Fruit fly (Drosophila melanogaster): ENCODE data around the gene CG33128.
A peak's percentile ranks its signal among the peaks of the same experiment; 100 is the strongest.

CG33128 gene

DNA sequence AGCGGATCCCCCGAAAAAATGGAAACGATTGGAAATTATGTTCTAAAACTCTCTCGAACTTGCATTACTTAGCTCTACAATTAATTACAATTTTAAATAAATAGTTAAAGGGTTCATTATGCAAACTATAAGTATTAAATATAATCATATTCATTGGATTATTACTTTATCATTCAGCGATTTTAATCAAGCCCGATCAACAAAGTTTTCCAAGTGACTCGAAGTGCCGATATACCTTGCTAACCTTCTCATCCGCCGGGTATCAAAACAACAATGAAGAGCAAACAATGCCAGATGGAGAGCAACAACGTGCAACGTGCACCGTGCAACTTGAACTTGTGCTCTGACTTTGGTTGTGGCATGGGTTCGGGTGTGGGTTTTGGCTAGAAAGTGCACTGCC, 37.6 kb upstream of the CG33128 start (continued):
- TF ChIP-seq sqz (GFP tag; optimal IDR thresholded peaks at IDR 0.05) = peak; percentile 15
- TF ChIP-seq sens (GFP tag) = peak; percentile 87
- peak; percentile 31 for TF ChIP-seq CG13424 (tag; optimal IDR thresholded peaks at IDR 0.05)
- peak; percentile 33 for TF ChIP-seq PHDP (tag; optimal IDR thresholded peaks at IDR 0.05)
- TF ChIP-seq CG17612 (GFP tag; IDR thresholded peaks at IDR 0.05) = no peak
- TF ChIP-seq tap (tag; optimal IDR thresholded peaks at IDR 0.05) = peak; percentile 60
- TF ChIP-seq CG17829 (tag; optimal IDR thresholded peaks at IDR 0.05) = peak; percentile 85
- TF ChIP-seq CG6654 (GFP tag; optimal IDR thresholded peaks at IDR 0.05) = peak; percentile 21
- TF ChIP-seq CG11695 (GFP tag; IDR thresholded peaks at IDR 0.05) = peak; percentile 55; the same call in 1 of the 3 replicates
- peak; percentile 25 for TF ChIP-seq Six4 (GFP tag; optimal IDR thresholded peaks at IDR 0.05)
- TF ChIP-seq sim (GFP tag; IDR thresholded peaks at IDR 0.05) = peak; percentile 44; the same call in 1 of the 2 replicates
- no peak for TF ChIP-seq CG14965 (GFP tag; optimal IDR thresholded peaks at IDR 0.05; ENCODE audit: borderline replicate concordance)
- peak; percentile 65 for TF ChIP-seq CG11504 (tag; optimal IDR thresholded peaks at IDR 0.05)
- TF ChIP-seq maf-S (GFP tag; optimal IDR thresholded peaks at IDR 0.05) = no peak
- peak; percentile 18 for TF ChIP-seq lab (GFP tag; optimal IDR thresholded peaks at IDR 0.05)
- TF ChIP-seq CG7556 (GFP tag; optimal IDR thresholded peaks at IDR 0.05) = peak; percentile 18
- 0 out of 2 replicates have a peak, but pooled peaks have one; percentile 17 for TF ChIP-seq CG3847 (GFP tag; IDR thresholded peaks at IDR 0.05)
- TF ChIP-seq CG9876 (GFP tag; optimal IDR thresholded peaks at IDR 0.05) = no peak
- 0 out of 2 replicates have a peak, but pooled peaks have one; percentile 9 for TF ChIP-seq CG5953 (GFP tag; IDR thresholded peaks at IDR 0.05)
- peak in 1 of 2 experiments; percentile 21 for TF ChIP-seq eve (GFP tag; optimal IDR thresholded peaks at IDR 0.05)
- no peak for TF ChIP-seq CG4854 (GFP tag; optimal IDR thresholded peaks at IDR 0.05)
- peak in 1 of 2 experiments; percentile 38 for TF ChIP-seq pan (optimal IDR thresholded peaks at IDR 0.05)
- no peak for TF ChIP-seq pan (GFP tag; optimal IDR thresholded peaks at IDR 0.05 in 1 of 2, IDR thresholded peaks at IDR 0.05 in 1 of 2)
- no peak for TF ChIP-seq trh (GFP tag; optimal IDR thresholded peaks at IDR 0.05)
- TF ChIP-seq oc (tag; optimal IDR thresholded peaks at IDR 0.05) = peak; percentile 41
- TF ChIP-seq salm (tag; optimal IDR thresholded peaks at IDR 0.05) = no peak
- TF ChIP-seq CG16815 (GFP tag; optimal IDR thresholded peaks at IDR 0.05) = peak; percentile 61
- TF ChIP-seq Hsf (GFP tag; optimal IDR thresholded peaks at IDR 0.05) = peak; percentile 11
- TF ChIP-seq Fer2 (tag; optimal IDR thresholded peaks at IDR 0.05) = no peak
- TF ChIP-seq CG11398 (GFP tag; optimal IDR thresholded peaks at IDR 0.05) = no peak
- TF ChIP-seq Ets65A (GFP tag) = peak; percentile 48
- TF ChIP-seq CG10267 (tag; optimal IDR thresholded peaks at IDR 0.05) = peak; percentile 77
- TF ChIP-seq otp (GFP tag; IDR thresholded peaks at IDR 0.05) = peak; percentile 75; the same call in 2 of the 3 replicates
- no peak for TF ChIP-seq abd-A (tag; optimal IDR thresholded peaks at IDR 0.05)
- peak; percentile 28 for TF ChIP-seq CG13775 (GFP tag; optimal IDR thresholded peaks at IDR 0.05)
- no peak for TF ChIP-seq sc (optimal IDR thresholded peaks at IDR 0.05)
- TF ChIP-seq sc (GFP tag; optimal IDR thresholded peaks at IDR 0.05) = peak; percentile 44
- no peak for TF ChIP-seq CHES-1-like (GFP tag; optimal IDR thresholded peaks at IDR 0.05)
- TF ChIP-seq CG18619 (GFP tag; optimal IDR thresholded peaks at IDR 0.05) = peak; percentile 9
- peak; percentile 18 for TF ChIP-seq CG5180 (GFP tag; optimal IDR thresholded peaks at IDR 0.05)
- peak; percentile 73 for TF ChIP-seq CG2202 (tag; optimal IDR thresholded peaks at IDR 0.05)
- TF ChIP-seq Hr51 (GFP tag; optimal IDR thresholded peaks at IDR 0.05) = no peak
- TF ChIP-seq Dll (GFP tag; IDR thresholded peaks at IDR 0.05; ENCODE audit: partially characterized antibody) = no peak
- no peak for TF ChIP-seq h (optimal IDR thresholded peaks at IDR 0.05)
- TF ChIP-seq Gug (GFP tag; IDR thresholded peaks at IDR 0.05) = peak; percentile 17; the same call in 2 of the 4 replicates
- TF ChIP-seq Sox100B (GFP tag; optimal IDR thresholded peaks at IDR 0.05) = peak; percentile 25
- TF ChIP-seq D19A (tag; optimal IDR thresholded peaks at IDR 0.05) = peak; percentile 66
- TF ChIP-seq CG10654 (GFP tag; optimal IDR thresholded peaks at IDR 0.05) = peak; percentile 46
- TF ChIP-seq chn (GFP tag; optimal IDR thresholded peaks at IDR 0.05) = peak; percentile 24
- peak; percentile 20 for TF ChIP-seq CG30431 (GFP tag; optimal IDR thresholded peaks at IDR 0.05)
- TF ChIP-seq stwl (tag; optimal IDR thresholded peaks at IDR 0.05) = peak; percentile 49
